Worm (Caenorhabditis elegans): Measurements from ENCODE around the gene F45F2.11.
A peak's percentile ranks its signal among the peaks of the same experiment; 100 is the strongest.

The F45F2.11 gene

DNA sequence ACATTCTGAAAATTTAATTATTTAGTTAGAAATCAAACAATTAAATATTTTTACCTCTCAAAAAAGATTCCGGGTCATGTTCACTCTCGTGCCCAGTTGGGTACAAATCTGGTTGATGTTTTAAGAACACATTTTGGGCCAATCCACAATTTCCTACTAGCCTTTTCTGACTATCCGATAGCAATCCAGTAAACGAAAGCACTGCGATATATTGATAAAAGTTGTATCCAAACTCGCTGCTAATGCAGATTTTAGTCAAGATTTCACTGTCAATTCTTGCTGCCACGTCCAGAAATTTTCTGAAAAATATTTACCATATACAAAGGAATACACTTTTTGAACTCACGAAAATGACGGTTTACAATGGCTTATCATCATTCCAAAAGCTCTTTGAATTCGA is 48.5 kb upstream of the F45F2.11 start:
- TF ChIP-seq elt-3 (tag; optimal IDR thresholded peaks at IDR 0.05): no peak
- no peak for TF ChIP-seq blmp-1 (tag; optimal IDR thresholded peaks at IDR 0.05; ENCODE audit: insufficient read depth)
- TF ChIP-seq nhr-129 (tag; optimal IDR thresholded peaks at IDR 0.05): no peak
- TF ChIP-seq nhr-6 (tag; optimal IDR thresholded peaks at IDR 0.05): no peak
- TF ChIP-seq unc-39 (tag; optimal IDR thresholded peaks at IDR 0.05): no peak
- no peak for TF ChIP-seq F13H6.1 (tag; optimal IDR thresholded peaks at IDR 0.05)
- no peak for TF ChIP-seq ztf-11 (tag; optimal IDR thresholded peaks at IDR 0.05)
- no peak for TF ChIP-seq nhr-23 (tag; optimal IDR thresholded peaks at IDR 0.05)
- TF ChIP-seq Y55F3AM.14 (GFP tag; optimal IDR thresholded peaks at IDR 0.05): no peak
- no peak for TF ChIP-seq fos-1 (tag; optimal IDR thresholded peaks at IDR 0.05)
- TF ChIP-seq nhr-77 (tag; optimal IDR thresholded peaks at IDR 0.05): no peak
- no peak for TF ChIP-seq nhr-21 (tag; optimal IDR thresholded peaks at IDR 0.05)
- no peak for TF ChIP-seq unc-62 (GFP tag; optimal IDR thresholded peaks at IDR 0.05)
- no peak for TF ChIP-seq ztf-4 (tag; optimal IDR thresholded peaks at IDR 0.05)
- no peak for TF ChIP-seq mab-5 (tag; optimal IDR thresholded peaks at IDR 0.05)

DNA sequence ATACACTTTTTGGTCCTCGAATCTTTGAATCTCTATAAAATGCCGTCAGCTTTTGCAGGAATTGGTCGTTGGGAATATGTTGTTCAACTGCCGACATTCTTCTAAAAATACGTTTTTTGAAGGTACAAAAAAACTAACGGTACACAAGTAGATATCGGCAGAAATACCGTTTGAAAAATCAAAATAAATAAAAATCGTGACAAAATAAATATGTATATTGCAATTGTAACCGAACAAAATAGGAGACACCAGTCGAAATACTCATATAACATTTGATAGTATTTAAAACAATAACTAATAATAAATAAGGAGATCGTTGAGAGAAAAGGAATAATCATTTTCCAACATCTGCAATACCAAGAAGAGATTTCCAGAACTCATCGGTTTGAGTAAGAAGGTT is 44.4 kb upstream of the F45F2.11 start, which contains the start of gene F25G6.8:
Gene F25G6.8 (minus strand): TSS at position 101 of the 400 bp plus-strand sequence.
- no peak for TF ChIP-seq sma-3 (GFP tag; optimal IDR thresholded peaks at IDR 0.05)
- no peak for TF ChIP-seq sem-4 (tag; optimal IDR thresholded peaks at IDR 0.05)
- TF ChIP-seq nhr-25 (tag; optimal IDR thresholded peaks at IDR 0.05): no peak
- TF ChIP-seq mbf-1 (tag; optimal IDR thresholded peaks at IDR 0.05): no peak
- TF ChIP-seq nhr-11 (tag; optimal IDR thresholded peaks at IDR 0.05): no peak
- no peak for TF ChIP-seq peb-1 (tag; optimal IDR thresholded peaks at IDR 0.05)
- TF ChIP-seq unc-39 (tag; optimal IDR thresholded peaks at IDR 0.05): no peak
- no peak for TF ChIP-seq C34F6.9 (tag; optimal IDR thresholded peaks at IDR 0.05)
- no peak for TF ChIP-seq ceh-16 (tag; optimal IDR thresholded peaks at IDR 0.05)
- no peak for TF ChIP-seq egl-27 (tag; optimal IDR thresholded peaks at IDR 0.05)
- TF ChIP-seq unc-55 (GFP tag; optimal IDR thresholded peaks at IDR 0.05): no peak
- TF ChIP-seq ztf-1 (GFP tag; conservative IDR thresholded peaks at IDR 0.05): no peak
- TF ChIP-seq nhr-10 (tag; optimal IDR thresholded peaks at IDR 0.05): no peak

DNA sequence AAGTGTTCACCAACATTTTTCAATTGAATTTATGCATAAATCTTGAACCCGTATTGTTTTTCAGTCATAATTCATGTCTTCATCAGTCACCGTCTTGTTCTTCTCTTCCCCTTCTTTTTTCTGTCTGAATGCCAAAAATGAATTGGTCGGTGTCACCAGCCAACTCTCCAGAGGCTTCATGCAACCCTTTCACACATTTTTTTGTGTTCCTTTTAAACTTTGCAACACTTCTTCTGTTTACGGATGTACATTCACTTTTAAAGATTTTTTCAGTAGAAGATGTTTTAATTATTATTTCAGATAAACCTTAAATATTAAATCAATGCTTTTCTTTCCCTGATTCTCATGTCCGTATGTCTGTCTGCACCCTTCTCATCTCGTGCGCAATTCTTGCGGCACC is 40.2 kb upstream of the F45F2.11 start, which contains the start of gene acr-16:
Gene acr-16 (plus strand): TSS at position 301 of the 400 bp plus-strand sequence.
- no peak for TF ChIP-seq ZK546.5 (tag; optimal IDR thresholded peaks at IDR 0.05)
- no peak for TF ChIP-seq R02D3.7 (tag; optimal IDR thresholded peaks at IDR 0.05)
- no peak for TF ChIP-seq sem-4 (tag; optimal IDR thresholded peaks at IDR 0.05)
- no peak for TF ChIP-seq nhr-6 (tag; optimal IDR thresholded peaks at IDR 0.05)
- TF ChIP-seq ztf-1 (GFP tag; conservative IDR thresholded peaks at IDR 0.05): no peak
- TF ChIP-seq nhr-129 (tag; optimal IDR thresholded peaks at IDR 0.05): no peak
- no peak for TF ChIP-seq sma-9 (GFP tag; optimal IDR thresholded peaks at IDR 0.05)
- no peak for TF ChIP-seq sma-9 (tag; optimal IDR thresholded peaks at IDR 0.05)
- TF ChIP-seq lin-39 (tag; optimal IDR thresholded peaks at IDR 0.05): no peak
- no peak for TF ChIP-seq lin-11 (tag; optimal IDR thresholded peaks at IDR 0.05)

DNA sequence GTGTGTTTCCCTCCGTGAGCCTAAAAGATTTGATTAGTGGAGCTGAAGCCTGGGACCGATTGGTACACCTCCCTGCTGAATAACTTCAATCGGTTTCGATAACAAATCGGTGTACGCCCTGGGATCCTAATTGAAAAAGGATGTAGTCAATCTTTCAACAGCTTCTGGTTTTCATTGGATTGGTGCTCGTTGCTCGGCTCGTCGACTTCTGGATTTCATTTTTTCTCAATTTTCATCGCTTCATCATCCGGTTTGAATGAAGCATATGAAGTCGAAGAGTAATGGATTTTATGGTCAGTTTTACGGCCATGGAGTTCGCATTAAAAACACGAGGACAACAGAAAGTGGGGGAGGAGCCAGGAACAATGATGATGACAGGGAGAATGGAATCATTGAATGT is 35.3 kb upstream of the F45F2.11 start:
- no peak for TF ChIP-seq nhr-12 (tag; optimal IDR thresholded peaks at IDR 0.05)
- no peak for TF ChIP-seq mab-5 (tag; optimal IDR thresholded peaks at IDR 0.05)
- no peak for TF ChIP-seq unc-55 (GFP tag; optimal IDR thresholded peaks at IDR 0.05)
- no peak for TF ChIP-seq ceh-16 (tag; optimal IDR thresholded peaks at IDR 0.05)
- TF ChIP-seq gmeb-1 (tag; optimal IDR thresholded peaks at IDR 0.05): no peak
- TF ChIP-seq ztf-1 (GFP tag; conservative IDR thresholded peaks at IDR 0.05): no peak
- no peak for TF ChIP-seq nhr-6 (tag; optimal IDR thresholded peaks at IDR 0.05)

DNA sequence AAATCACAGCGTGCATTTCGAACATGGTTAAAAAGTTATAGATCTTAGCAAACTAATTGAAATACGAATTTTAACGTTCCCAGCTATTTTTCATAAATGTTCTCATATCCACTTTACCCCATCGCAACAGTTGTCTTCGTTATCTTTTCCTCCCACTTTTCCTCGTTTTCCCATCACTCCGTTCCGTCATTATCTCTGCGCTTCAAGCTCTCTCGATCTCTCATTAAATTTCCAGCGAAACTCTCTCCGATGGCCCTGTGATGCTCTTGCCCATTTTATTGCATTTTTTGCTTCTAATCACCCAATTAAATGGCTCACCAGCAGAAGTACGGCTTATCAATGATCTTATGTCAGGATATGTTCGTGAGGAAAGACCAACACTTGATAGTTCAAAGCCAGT is 31.8 kb upstream of the F45F2.11 start, which contains the start of gene acr-15:
Gene acr-15 (plus strand): TSS at position 236 of the 400 bp plus-strand sequence.
- TF ChIP-seq nhr-21 (tag; optimal IDR thresholded peaks at IDR 0.05) (no peak), nhr-23 (tag; optimal IDR thresholded peaks at IDR 0.05) (no peak), mbf-1 (tag; optimal IDR thresholded peaks at IDR 0.05) (no peak), alr-1 (tag; optimal IDR thresholded peaks at IDR 0.05) (no peak), sma-9 (GFP tag; optimal IDR thresholded peaks at IDR 0.05) (peak; percentile 24), sma-9 (tag; optimal IDR thresholded peaks at IDR 0.05) (no peak)
